Fruit fly (Drosophila melanogaster): ENCODE data around the gene sgg.

sgg gene

DNA sequence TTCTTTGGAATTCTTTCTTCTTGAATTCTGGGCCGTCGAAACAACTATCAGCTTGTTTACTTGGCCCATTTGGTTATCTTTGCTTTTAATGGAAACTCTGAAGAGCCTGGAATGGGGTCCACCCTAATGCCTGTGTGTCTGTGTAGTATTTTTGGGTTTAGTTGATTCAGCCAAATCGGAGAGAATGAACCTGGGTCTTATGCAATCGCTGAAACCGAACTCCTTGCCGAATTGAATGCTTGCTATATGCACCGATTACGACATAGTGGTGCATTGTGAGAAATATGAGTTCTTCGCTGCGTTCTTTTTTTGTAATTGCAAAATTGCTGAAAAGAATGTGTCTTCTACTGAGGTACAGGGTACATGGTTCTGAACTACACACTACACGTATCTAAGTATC is 53.2 kb downstream of the sgg start:
- peak in 1 of 2 experiments; percentile 61 for TF ChIP-seq Pdp1 (GFP tag; optimal IDR thresholded peaks at IDR 0.05)
- TF ChIP-seq usp (GFP tag; optimal IDR thresholded peaks at IDR 0.05): no peak

DNA sequence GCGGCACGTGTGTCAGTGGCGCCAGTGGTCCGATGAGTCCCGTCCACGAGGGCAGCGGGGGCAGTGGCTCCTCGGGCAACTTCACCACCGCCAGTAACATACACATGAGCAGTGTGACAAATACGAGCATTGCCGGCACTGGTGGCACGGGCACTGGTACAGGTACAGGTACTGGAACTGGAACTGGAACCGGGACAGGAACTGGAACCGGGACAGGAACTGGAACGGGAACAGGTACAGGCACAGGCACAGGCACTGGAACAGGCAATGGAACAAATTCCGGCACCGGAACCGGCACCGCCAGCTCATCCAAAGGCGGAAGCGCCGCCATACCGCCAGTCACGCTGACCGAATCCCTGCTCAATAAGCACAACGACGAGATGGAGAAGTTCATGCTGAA is 56.6 kb downstream of the sgg start:
- TF ChIP-seq CG15514 (GFP tag; optimal IDR thresholded peaks at IDR 0.05) (peak; percentile 95), otp (GFP tag; IDR thresholded peaks at IDR 0.05) (no peak), Med (GFP tag) (peak; percentile 46), CG7745 (tag; optimal IDR thresholded peaks at IDR 0.05) (no peak), tx (GFP tag; optimal IDR thresholded peaks at IDR 0.05) (no peak), Ets65A (GFP tag) (peak; percentile 14)

DNA sequence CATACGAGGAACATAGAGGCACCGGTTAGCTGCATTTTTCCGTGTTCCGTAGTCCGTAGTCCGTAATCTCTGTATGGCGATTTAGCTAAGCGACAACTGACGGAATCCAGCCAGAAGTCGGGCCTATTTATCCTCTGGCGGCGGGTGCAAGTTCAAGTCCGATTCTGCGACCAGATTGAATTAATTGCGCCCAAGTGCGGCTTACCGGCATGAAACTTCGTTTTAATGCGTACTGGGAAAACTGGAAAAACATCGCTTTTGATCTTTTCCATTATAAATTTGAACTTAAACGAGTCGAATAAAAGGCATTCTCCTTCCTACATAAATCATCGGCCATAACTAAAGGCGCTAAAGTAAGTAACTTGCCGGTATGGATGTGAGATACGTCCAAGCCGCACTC is 60.0 kb downstream of the sgg start, which contains the start of gene dyw:
dyw (minus strand) TSS at position 101 of the 400 bp plus-strand sequence.
- TF ChIP-seq CG8478 (optimal IDR thresholded peaks at IDR 0.05) (no peak), Hsf (GFP tag; optimal IDR thresholded peaks at IDR 0.05) (no peak), CG8281 (tag; optimal IDR thresholded peaks at IDR 0.05) (no peak), CG5953 (GFP tag; IDR thresholded peaks at IDR 0.05) (no peak), klu (GFP tag; IDR thresholded peaks at IDR 0.05) (no peak), bbx (GFP tag; IDR thresholded peaks at IDR 0.05; ENCODE audit: partially characterized antibody) (no peak), jing (GFP tag; optimal IDR thresholded peaks at IDR 0.05) (no peak), ci (GFP tag; IDR thresholded peaks at IDR 0.05) (no peak), CG11723 (GFP tag; optimal IDR thresholded peaks at IDR 0.05) (no peak), onecut (GFP tag; IDR thresholded peaks at IDR 0.05) (no peak), pnt (GFP tag; optimal IDR thresholded peaks at IDR 0.05) (no peak), Sry-δ (GFP tag; optimal IDR thresholded peaks at IDR 0.05) (no peak), PHDP (tag; optimal IDR thresholded peaks at IDR 0.05) (no peak), gcm (GFP tag; optimal IDR thresholded peaks at IDR 0.05) (no peak)

DNA sequence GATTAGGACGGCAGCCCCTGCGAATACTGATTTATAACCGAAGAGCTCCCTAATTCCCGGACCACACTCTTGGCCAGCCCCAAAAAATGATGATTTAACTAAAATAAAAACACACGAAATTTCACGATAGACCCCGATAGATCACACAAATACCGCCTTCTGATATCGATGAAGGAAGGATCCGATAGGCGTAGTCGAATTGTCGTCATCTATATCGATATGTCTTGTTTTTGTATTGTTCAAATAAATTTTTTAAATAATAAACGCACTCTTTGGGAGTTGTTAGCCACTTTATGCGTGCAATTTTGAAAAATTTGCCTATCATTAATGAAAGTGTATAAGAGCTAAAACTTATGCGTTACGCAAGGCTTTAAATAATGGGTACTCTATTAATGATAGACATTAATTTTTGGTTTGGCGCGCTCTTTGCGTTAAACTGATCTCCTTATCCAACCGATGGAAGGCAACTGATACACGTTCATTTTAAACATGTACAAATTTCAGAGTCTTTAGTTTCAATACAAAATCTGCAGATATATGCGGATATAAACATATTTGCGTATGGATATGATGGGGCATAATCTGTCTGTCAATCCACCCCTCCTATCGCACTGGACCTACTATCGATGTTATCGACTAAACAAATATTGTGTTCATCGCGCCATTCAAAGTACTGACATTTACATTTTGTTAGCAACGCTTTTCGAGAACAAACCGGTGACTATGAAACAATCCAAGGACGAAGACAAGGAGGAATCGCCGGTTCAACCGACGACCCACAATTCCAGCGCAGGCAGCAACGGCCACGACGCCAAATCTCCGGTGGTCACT is 64.5 kb downstream of the sgg start, which contains the start of the genes Spg7 and Lint-O:
Spg7 (minus strand) TSS at position 148 of the 831 bp plus-strand sequence.
Lint-O (plus strand) TSS at position 638 of the 831 bp plus-strand sequence.
- peak; percentile 73 for TF ChIP-seq ato (GFP tag; IDR thresholded peaks at IDR 0.05; ENCODE audit: partially characterized antibody)
- TF ChIP-seq CG34224 (GFP tag; IDR thresholded peaks at IDR 0.05; ENCODE audit: partially characterized antibody): peak; percentile 83
- peak; percentile 70 for TF ChIP-seq tna (GFP tag; IDR thresholded peaks at IDR 0.05; ENCODE audit: partially characterized antibody)
- no peak for TF ChIP-seq CG17912 (GFP tag; optimal IDR thresholded peaks at IDR 0.05)
- no peak for TF ChIP-seq CG17612 (GFP tag; IDR thresholded peaks at IDR 0.05)
- peak; percentile 70; the same call in 2 of the 3 replicates for TF ChIP-seq HLH4C (GFP tag; IDR thresholded peaks at IDR 0.05; ENCODE audit: partially characterized antibody)
- no peak for TF ChIP-seq jumu (GFP tag; optimal IDR thresholded peaks at IDR 0.05)
- TF ChIP-seq Dref (GFP tag; IDR thresholded peaks at IDR 0.05): peak; percentile 79
- TF ChIP-seq Ada2b (GFP tag; IDR thresholded peaks at IDR 0.05): no peak
- TF ChIP-seq CG2116 (GFP tag; optimal IDR thresholded peaks at IDR 0.05): peak; percentile 63
- TF ChIP-seq Sry-δ (GFP tag; optimal IDR thresholded peaks at IDR 0.05): peak; percentile 62
- no peak for TF ChIP-seq Atf3 (GFP tag; optimal IDR thresholded peaks at IDR 0.05)
- TF ChIP-seq Bgb (GFP tag; IDR thresholded peaks at IDR 0.05; ENCODE audit: partially characterized antibody): peak; percentile 75
- TF ChIP-seq stwl (tag; optimal IDR thresholded peaks at IDR 0.05): peak; percentile 19
- peak; percentile 66; the same call in 2 of the 3 replicates for TF ChIP-seq hb (GFP tag; IDR thresholded peaks at IDR 0.05; ENCODE audit: partially characterized antibody)
- TF ChIP-seq gce (GFP tag; IDR thresholded peaks at IDR 0.05): no peak
- no peak for TF ChIP-seq Xrp1 (GFP tag; IDR thresholded peaks at IDR 0.05)
- peak; percentile 45 for TF ChIP-seq CG15514 (GFP tag; optimal IDR thresholded peaks at IDR 0.05)
- no peak for TF ChIP-seq HLH3B (GFP tag; IDR thresholded peaks at IDR 0.05)
- peak; percentile 74 for TF ChIP-seq CG7963 (GFP tag; IDR thresholded peaks at IDR 0.05; ENCODE audit: partially characterized antibody)
- TF ChIP-seq CG8281 (tag; optimal IDR thresholded peaks at IDR 0.05): no peak
- peak; percentile 69 for TF ChIP-seq nerfin-2 (GFP tag; IDR thresholded peaks at IDR 0.05; ENCODE audit: partially characterized antibody)
- TF ChIP-seq pzg (GFP tag; optimal IDR thresholded peaks at IDR 0.05): peak; percentile 21
- peak; percentile 65; the same call in 2 of the 3 replicates for TF ChIP-seq knrl (GFP tag; IDR thresholded peaks at IDR 0.05; ENCODE audit: partially characterized antibody)
- TF ChIP-seq Dp (GFP tag; optimal IDR thresholded peaks at IDR 0.05): peak; percentile 66

All from whole organism, embryonic.